Comparison of ENCODE assay signal across 4 worm cellular contexts in the genomic region with DNA sequence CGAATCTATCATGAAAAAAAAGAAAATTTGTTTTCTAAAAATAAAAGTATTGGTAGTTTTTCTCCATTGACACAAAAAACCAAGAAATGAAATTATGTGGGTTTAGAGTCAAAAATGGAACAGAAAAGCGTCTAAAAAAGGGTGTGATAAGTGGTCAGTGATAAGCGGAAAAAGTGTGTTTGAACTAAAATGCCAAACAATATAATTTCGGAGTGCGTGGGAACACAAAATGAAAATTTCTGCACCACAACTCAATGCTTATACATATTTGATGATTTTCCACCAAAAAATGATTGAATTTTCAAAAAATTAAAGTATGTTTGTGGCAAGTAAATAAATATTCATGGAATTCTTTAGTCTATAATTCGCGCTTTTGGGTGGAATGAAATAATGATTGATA.
TF ChIP-seq lines count a peak whose summit lies in the region.

No protein-coding gene starts in this region.

TF ChIP-seq in whole organism, L2 larva, 48 proteins besides CTCF, POLR2A, EP300 and RAD21:
- TF ChIP-seq unc-55 (GFP tag; optimal IDR thresholded peaks at IDR 0.05; lab: Kevin White, UChicago) (peak; percentile 10), fos-1 (tag; optimal IDR thresholded peaks at IDR 0.05; lab: Kevin White, UChicago) (peak; percentile 22), dmd-4 (tag; optimal IDR thresholded peaks at IDR 0.05; lab: Kevin White, UChicago) (no peak)

TF ChIP-seq in whole organism, L3 larva, 47 proteins besides CTCF, POLR2A, EP300 and RAD21:
- no peak for TF ChIP-seq ceh-28 (tag; optimal IDR thresholded peaks at IDR 0.05; lab: Kevin White, UChicago)
- peak; percentile 34 for TF ChIP-seq elt-2 (tag; optimal IDR thresholded peaks at IDR 0.05; lab: Kevin White, UChicago)
- TF ChIP-seq nhr-12 (tag; optimal IDR thresholded peaks at IDR 0.05; lab: Kevin White, UChicago) = no peak

TF ChIP-seq in whole organism, L4 larva, 104 proteins besides CTCF, POLR2A, EP300 and RAD21:
- TF ChIP-seq pqm-1 (tag; optimal IDR thresholded peaks at IDR 0.05; lab: Kevin White, UChicago) (peak; percentile 6), tra-1 (GFP tag; IDR thresholded peaks at IDR 0.05; lab: Robert Waterston, UW) (no peak), skn-1 (tag; optimal IDR thresholded peaks at IDR 0.05; lab: Kevin White, UChicago) (no peak), nhr-28 (tag; optimal IDR thresholded peaks at IDR 0.05; lab: Kevin White, UChicago) (peak; percentile 63), F10B5.3 (tag; optimal IDR thresholded peaks at IDR 0.05; lab: Kevin White, UChicago) (no peak), F26F4.8 (GFP tag; conservative IDR thresholded peaks at IDR 0.05; lab: Robert Waterston, UW) (no peak), egl-43 (GFP tag; IDR thresholded peaks at IDR 0.05; lab: Robert Waterston, UW) (no peak), daf-19 (GFP tag; conservative IDR thresholded peaks at IDR 0.05; lab: Robert Waterston, UW) (no peak), rbr-2 (tag; optimal IDR thresholded peaks at IDR 0.05; lab: Kevin White, UChicago) (no peak), F44E2.7 (GFP tag; IDR thresholded peaks at IDR 0.05; lab: Robert Waterston, UW) (no peak), mxl-3 (GFP tag; optimal IDR thresholded peaks at IDR 0.05; lab: Kevin White, UChicago) (no peak), D1046.2 (GFP tag; IDR thresholded peaks at IDR 0.05; lab: Robert Waterston, UW) (no peak), dmd-6 (GFP tag; IDR thresholded peaks at IDR 0.05; lab: Robert Waterston, UW) (peak; percentile 58; the same call in 1 of the 2 replicates), vab-7 (GFP tag; IDR thresholded peaks at IDR 0.05; lab: Robert Waterston, UW) (no peak)

TF ChIP-seq in whole organism, young adult, 124 proteins besides CTCF, POLR2A, EP300 and RAD21:
- peak; percentile 69 for TF ChIP-seq nhr-80 (tag; optimal IDR thresholded peaks at IDR 0.05; lab: Kevin White, UChicago)
- TF ChIP-seq lag-1 (GFP tag; IDR thresholded peaks at IDR 0.05; lab: Robert Waterston, UW) = no peak
- no peak for TF ChIP-seq aptf-2 (GFP tag; conservative IDR thresholded peaks at IDR 0.05; lab: Robert Waterston, UW)
- TF ChIP-seq F49E8.2 (tag; optimal IDR thresholded peaks at IDR 0.05; lab: Kevin White, UChicago; ENCODE audit: insufficient read depth) = no peak
TF ChIP-seq in whole organism, young adult: peak in this region for 1.
